Fruit fly (Drosophila melanogaster) S2 (cell line): ENCODE data around the gene CG46466.

Source experiments
- CG8478 ChIP-seq: fragments of >200 bp; optimal IDR thresholded peaks from 2 replicates; lab custom pipeline; 2018
- CTCF ChIP-seq, 2 experiments: fragments of >200 bp; optimal IDR thresholded peaks; 2 replicates each; lab custom pipeline; 2018

DNA sequence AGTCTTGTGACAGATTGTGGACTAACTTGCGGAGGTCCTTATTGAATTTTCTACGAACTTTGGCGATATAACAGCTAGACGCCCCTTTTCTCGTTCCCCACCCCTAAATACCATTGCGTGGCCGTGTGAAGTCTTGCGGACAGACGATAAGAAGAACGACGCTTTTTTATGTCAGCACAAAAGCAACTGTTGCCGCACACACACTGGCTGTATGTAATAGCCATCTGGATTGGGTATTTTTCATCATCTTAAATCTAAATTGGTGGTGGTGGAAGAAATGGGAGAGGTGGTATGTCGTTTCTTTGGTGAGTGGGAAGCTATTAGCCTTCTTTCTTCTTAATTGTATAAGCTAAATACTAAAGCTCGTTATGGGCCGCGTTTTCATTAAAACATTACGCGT lies 39.0 kb upstream of the CG46466 start:
- TF ChIP-seq CG8478 (lab: Kevin White, UChicago) (no peak), CTCF (optimal IDR thresholded peaks at IDR 0.05; lab: Kevin White, UChicago) (no peak)
